Worm (Caenorhabditis elegans) whole organism, L2 larva: ENCODE data around the gene chil-10.

Experiments
- C34F6.9 ChIP-seq: fragments of 150-350 bp; optimal IDR thresholded peaks from 2 replicates; lab custom pipeline; 2014; ENCODE audit warnings: missing biosample characterization, missing genetic modification characterization
- R02D3.7 ChIP-seq: fragments of 150-350 bp; optimal IDR thresholded peaks from 2 replicates; lab custom pipeline; 2014; ENCODE audit warnings: missing biosample characterization, missing genetic modification characterization
- dmd-4 ChIP-seq: sonication (generic microtip); optimal IDR thresholded peaks from 2 replicates; lab custom pipeline; 2017; ENCODE audit warnings: missing biosample characterization, missing genetic modification characterization
- elt-3 ChIP-seq: sonication (generic microtip); optimal IDR thresholded peaks from 2 replicates; lab custom pipeline; 2017; ENCODE audit warnings: missing biosample characterization, missing genetic modification characterization
- lin-13 ChIP-seq: fragments of 150-350 bp; optimal IDR thresholded peaks from 2 replicates; lab custom pipeline; 2014; ENCODE audit warnings: missing biosample characterization, missing genetic modification reagents, missing genetic modification characterization
- lsy-2 ChIP-seq, 2 experiments: fragments of 150-350 bp in 1 of 2; sonication (generic microtip) in 1 of 2; optimal IDR thresholded peaks; 2 replicates each; lab custom pipeline; 2014 to 2017; ENCODE audit warnings: missing biosample characterization in 2 of 2, missing genetic modification characterization in 2 of 2
- mdl-1 ChIP-seq, 2 experiments: fragments of 150-350 bp in 1 of 2; sonication (generic microtip) in 1 of 2; optimal IDR thresholded peaks; 2 replicates each; lab custom pipeline; 2017; ENCODE audit warnings: missing biosample characterization in 2 of 2, missing genetic modification characterization in 2 of 2
- nhr-12 ChIP-seq: fragments of 150-350 bp; optimal IDR thresholded peaks from 2 replicates; lab custom pipeline; 2014; ENCODE audit warnings: missing biosample characterization, missing genetic modification characterization
- nhr-129 ChIP-seq: fragments of 150-350 bp; optimal IDR thresholded peaks from 2 replicates; lab custom pipeline; 2014; ENCODE audit warnings: missing biosample characterization, missing genetic modification characterization
- nhr-237 ChIP-seq: fragments of 150-350 bp; optimal IDR thresholded peaks from 2 replicates; lab custom pipeline; 2014; ENCODE audit warnings: missing biosample characterization, missing genetic modification characterization
- skn-1 ChIP-seq: sonication (generic microtip); optimal IDR thresholded peaks from 2 replicates; lab custom pipeline; 2017; ENCODE audit warnings: missing biosample characterization, missing genetic modification characterization
- unc-62 ChIP-seq: fragments of 150-350 bp; optimal IDR thresholded peaks from 2 replicates; lab custom pipeline; 2014; ENCODE audit warnings: missing biosample characterization, missing genetic modification reagents, missing genetic modification characterization
- ztf-11 ChIP-seq: sonication (generic microtip); optimal IDR thresholded peaks from 2 replicates; lab custom pipeline; 2017; ENCODE audit warnings: missing biosample characterization, missing genetic modification characterization

ce11 chrX:992650-993403, 35.1 kb downstream of the chil-10 start:
- TF ChIP-seq R02D3.7 (tag; lab: Kevin White, UChicago) (no peak), mdl-1 (tag; optimal IDR thresholded peaks at IDR 0.05; lab: Kevin White, UChicago) (peak in 1 of 2 experiments; percentile 51), skn-1 (no peak), C34F6.9 (peak; percentile 33), nhr-129 (tag; lab: Kevin White, UChicago) (peak; percentile 64), elt-3 (no peak), unc-62 (GFP tag; lab: Kevin White, UChicago) (no peak), dmd-4 (tag; lab: Kevin White, UChicago) (no peak), lsy-2 (tag; optimal IDR thresholded peaks at IDR 0.05; lab: Kevin White, UChicago) (peak in 1 of 2 experiments; percentile 55), nhr-12 (tag; lab: Kevin White, UChicago) (no peak), ztf-11 (peak; percentile 46), lin-13 (peak; percentile 5), nhr-237 (tag; lab: Kevin White, UChicago) (no peak)
